Fruit fly (Drosophila melanogaster) whole organism, embryonic: Measurements from ENCODE around the gene RanGAP.
A peak's percentile ranks its signal among the peaks of the same experiment; 100 is the strongest.

Source experiments
- Aef1 ChIP-seq: fragments of 200-800 bp; sonication (Bioruptor generic); IDR thresholded peaks from 3 replicates; pipeline ENCODE4 v1.3.6; 2022; ENCODE audit warnings: missing biosample characterization, missing genetic modification characterization
- Asciz ChIP-seq: fragments of 200-800 bp; sonication (Bioruptor generic); optimal IDR thresholded peaks from 2 replicates; lab custom pipeline; 2017; ENCODE audit warnings: missing biosample characterization, mild to moderate bottlenecking, missing genetic modification characterization, missing genetic modification reagents
- Atf-2 ChIP-seq: fragments of 200-800 bp; sonication (Bioruptor generic); optimal IDR thresholded peaks from 2 replicates; lab custom pipeline; 2016; ENCODE audit warnings: missing biosample characterization, missing genetic modification characterization
- Awh ChIP-seq: fragments of 200-800 bp; sonication (Bioruptor generic); IDR thresholded peaks from 2 replicates; pipeline ENCODE4, ENCODE4 v1.3.6; 2022; ENCODE audit warnings: missing biosample characterization, missing genetic modification characterization
- BtbVII ChIP-seq: fragments of 200-800 bp; sonication (Bioruptor generic); optimal IDR thresholded peaks from 3 replicates; lab custom pipeline; 2017; ENCODE audit warnings: missing biosample characterization, mild to moderate bottlenecking, missing genetic modification characterization
- CG10274 ChIP-seq: fragments of 200-800 bp; sonication (Bioruptor generic); optimal IDR thresholded peaks from 3 replicates; lab custom pipeline; 2017; ENCODE audit warnings: missing biosample characterization, mild to moderate bottlenecking, missing genetic modification characterization
- CG11696 ChIP-seq: fragments of 200-800 bp; sonication (Bioruptor generic); IDR thresholded peaks from 2 replicates; pipeline ENCODE4 v1.3.6; 2022; ENCODE audit warnings: missing biosample characterization, missing genetic modification characterization
- CG12104 ChIP-seq: fragments of 200-800 bp; sonication (Bioruptor generic); optimal IDR thresholded peaks from 3 replicates; lab custom pipeline; 2016; ENCODE audit warnings: missing biosample characterization, missing genetic modification characterization
- CG12744 ChIP-seq: fragments of 200-800 bp; sonication (Bioruptor generic); optimal IDR thresholded peaks from 2 replicates; lab custom pipeline; 2016; ENCODE audit warnings: missing biosample characterization, missing genetic modification characterization
- CG13624 ChIP-seq: fragments of 200-800 bp; sonication (Bioruptor generic); optimal IDR thresholded peaks from 2 replicates; lab custom pipeline; 2016; ENCODE audit warnings: missing biosample characterization, missing genetic modification characterization
- CG15011 ChIP-seq: fragments of 200-800 bp; sonication (Bioruptor generic); optimal IDR thresholded peaks from 3 replicates; lab custom pipeline; 2018; ENCODE audit warnings: missing biosample characterization, mild to moderate bottlenecking, missing genetic modification characterization
- CG17385 ChIP-seq: fragments of 200-800 bp; sonication (Bioruptor generic); optimal IDR thresholded peaks from 3 replicates; lab custom pipeline; 2018; ENCODE audit warnings: missing biosample characterization, mild to moderate bottlenecking, missing genetic modification characterization
- CG17829 ChIP-seq: fragments of 200-800 bp; optimal IDR thresholded peaks from 2 replicates; lab custom pipeline; 2019; ENCODE audit warnings: missing biosample characterization, mild to moderate bottlenecking, missing genetic modification characterization, moderate library complexity
- CG18011 ChIP-seq: fragments of 200-800 bp; sonication (Bioruptor generic); optimal IDR thresholded peaks from 2 replicates; lab custom pipeline; 2017; ENCODE audit warnings: missing biosample characterization, missing genetic modification characterization, mild to moderate bottlenecking, moderate library complexity, missing genotype
- CG2129 ChIP-seq: fragments of 200-800 bp; sonication (Bioruptor generic); IDR thresholded peaks from 2 replicates; pipeline ENCODE4 v1.3.6; 2022; ENCODE audit warnings: missing biosample characterization, missing genetic modification characterization; ENCODE audit not compliant: partially characterized antibody
- CG31224 ChIP-seq: fragments of 200-800 bp; sonication (Bioruptor generic); IDR thresholded peaks from 2 replicates; pipeline ENCODE4 v1.3.6; 2022; ENCODE audit warnings: missing biosample characterization, missing genetic modification characterization
- CG31388 ChIP-seq: fragments of 200-800 bp; sonication (Bioruptor generic); optimal IDR thresholded peaks from 2 replicates; lab custom pipeline; 2016; ENCODE audit warnings: missing biosample characterization, missing genetic modification characterization
- CG3281 ChIP-seq: fragments of 200-800 bp; sonication (Bioruptor generic); optimal IDR thresholded peaks from 3 replicates; lab custom pipeline; 2017; ENCODE audit warnings: missing biosample characterization, mild to moderate bottlenecking, missing genetic modification characterization
- CG3847 ChIP-seq: fragments of 200-800 bp; sonication (Bioruptor generic); IDR thresholded peaks from 2 replicates; pipeline ENCODE4 v1.3.6; 2022; ENCODE audit warnings: missing biosample characterization, missing genetic modification characterization
- CG4730 ChIP-seq: fragments of 200-800 bp; sonication (Bioruptor generic); IDR thresholded peaks from 2 replicates; pipeline ENCODE4 v1.3.6; 2022; ENCODE audit warnings: missing biosample characterization, missing genetic modification characterization
- CG7556 ChIP-seq: fragments of 200-800 bp; sonication (Bioruptor generic); optimal IDR thresholded peaks from 2 replicates; lab custom pipeline; 2017; ENCODE audit warnings: missing biosample characterization, mild to moderate bottlenecking, missing genetic modification characterization
- CG8290 ChIP-seq, 3 experiments: fragments of 200-800 bp; sonication (Bioruptor generic); optimal IDR thresholded peaks; 2 replicates each; lab custom pipeline; 2016 to 2019; ENCODE audit warnings: missing biosample characterization in 3 of 3, missing genetic modification characterization in 3 of 3, mild to moderate bottlenecking in 2 of 3, moderate library complexity in 1 of 3
- CG8359 ChIP-seq: fragments of 200-800 bp; sonication (Bioruptor generic); optimal IDR thresholded peaks from 2 replicates; lab custom pipeline; 2017; ENCODE audit warnings: missing biosample characterization, mild to moderate bottlenecking, missing genetic modification characterization, borderline replicate concordance
- CG9817 ChIP-seq: fragments of 200-800 bp; sonication (Bioruptor generic); optimal IDR thresholded peaks from 2 replicates; lab custom pipeline; 2018; ENCODE audit warnings: missing biosample characterization, mild to moderate bottlenecking, missing genetic modification characterization, moderate library complexity
- Dek ChIP-seq: fragments of 200-800 bp; sonication (Bioruptor generic); optimal IDR thresholded peaks from 3 replicates; lab custom pipeline; 2019; ENCODE audit warnings: missing biosample characterization, mild to moderate bottlenecking, missing genetic modification characterization, moderate library complexity
- ERR ChIP-seq: fragments of 200-800 bp; sonication (Bioruptor generic); optimal IDR thresholded peaks from 2 replicates; lab custom pipeline; 2016; ENCODE audit warnings: missing biosample characterization, missing genetic modification characterization
- Ets65A ChIP-seq: fragments of 200-800 bp; sonication (Bioruptor generic); peaks from one replicate; lab custom pipeline; 2016; ENCODE audit warnings: missing biosample characterization, missing genetic modification characterization
- HLH4C ChIP-seq: fragments of 200-800 bp; sonication (Bioruptor generic); IDR thresholded peaks from 3 replicates; pipeline ENCODE4 v1.3.6; 2022; ENCODE audit warnings: missing biosample characterization, missing genetic modification characterization; ENCODE audit not compliant: partially characterized antibody
- HmgZ ChIP-seq: fragments of 200-800 bp; sonication (Bioruptor generic); optimal IDR thresholded peaks from 2 replicates; lab custom pipeline; 2018; ENCODE audit warnings: missing biosample characterization, mild to moderate bottlenecking, missing genetic modification characterization
- Hr39 ChIP-seq: fragments of >200 bp; optimal IDR thresholded peaks from 2 replicates; lab custom pipeline; 2017
- Hr51 ChIP-seq, 2 experiments: fragments of 200-800 bp; sonication (Bioruptor generic); optimal IDR thresholded peaks; 2 replicates in 1 of 2; 3 replicates in 1 of 2; lab custom pipeline; 2016 to 2018; ENCODE audit warnings: missing biosample characterization in 2 of 2, missing genetic modification characterization in 2 of 2, mild to moderate bottlenecking in 1 of 2, moderate library complexity in 1 of 2
- Lhr ChIP-seq: fragments of 200-800 bp; sonication (Bioruptor generic); optimal IDR thresholded peaks from 3 replicates; lab custom pipeline; 2017; ENCODE audit warnings: mild to moderate bottlenecking, missing biosample characterization, missing genetic modification reagents, missing genetic modification characterization
- NK7.1 ChIP-seq: fragments of 200-800 bp; sonication (Bioruptor generic); optimal IDR thresholded peaks from 3 replicates; lab custom pipeline; 2016; ENCODE audit warnings: missing biosample characterization, missing genetic modification characterization
- Nf-YA ChIP-seq: fragments of 200-800 bp; sonication (Bioruptor generic); IDR thresholded peaks from 2 replicates; pipeline ENCODE4 v1.3.6; 2022; ENCODE audit warnings: missing biosample characterization, missing genetic modification characterization
- Nf-YB ChIP-seq: fragments of 200-800 bp; sonication (Bioruptor generic); optimal IDR thresholded peaks from 3 replicates; lab custom pipeline; 2019; ENCODE audit warnings: missing biosample characterization, mild to moderate bottlenecking, missing genetic modification characterization, moderate library complexity
- Sin3A ChIP-seq: fragments of >200 bp; optimal IDR thresholded peaks from 2 replicates; lab custom pipeline; 2018
- Spps ChIP-seq: fragments of 200-800 bp; sonication (Bioruptor generic); optimal IDR thresholded peaks from 2 replicates; lab custom pipeline; 2018; ENCODE audit warnings: missing biosample characterization, mild to moderate bottlenecking, missing genetic modification characterization
- TFAM ChIP-seq: fragments of 200-800 bp; sonication (Bioruptor generic); optimal IDR thresholded peaks from 2 replicates; lab custom pipeline; 2017; ENCODE audit warnings: missing biosample characterization, missing genetic modification characterization, inconsistent platforms
- Tbp ChIP-seq: fragments of >200 bp; optimal IDR thresholded peaks from 2 replicates; lab custom pipeline; 2018; ENCODE audit warnings: missing biosample characterization, missing genetic modification characterization
- cas ChIP-seq: fragments of 200-800 bp; sonication (Bioruptor generic); IDR thresholded peaks from 2 replicates; pipeline ENCODE4 v1.3.6; 2022; ENCODE audit warnings: missing biosample characterization, missing genetic modification characterization
- chn ChIP-seq: fragments of 200-800 bp; sonication (Bioruptor generic); optimal IDR thresholded peaks from 2 replicates; lab custom pipeline; 2016; ENCODE audit warnings: missing biosample characterization, missing genetic modification characterization
- ci ChIP-seq: fragments of 200-800 bp; sonication (Bioruptor generic); IDR thresholded peaks from 3 replicates; pipeline ENCODE4 v1.3.6; 2022; ENCODE audit warnings: missing biosample characterization, missing genetic modification characterization
- fru ChIP-seq: fragments of >200 bp; optimal IDR thresholded peaks from 2 replicates; lab custom pipeline; 2017
- ftz-f1 ChIP-seq: fragments of 200-800 bp; sonication (Bioruptor generic); optimal IDR thresholded peaks from 2 replicates; lab custom pipeline; 2016; ENCODE audit warnings: missing biosample characterization, missing genetic modification characterization
- her ChIP-seq: fragments of 200-800 bp; sonication (Bioruptor generic); optimal IDR thresholded peaks from 2 replicates; lab custom pipeline; 2016; ENCODE audit warnings: missing biosample characterization, missing genetic modification characterization
- kah ChIP-seq: fragments of 200-800 bp; sonication (Bioruptor generic); optimal IDR thresholded peaks from 2 replicates; lab custom pipeline; 2018; ENCODE audit warnings: missing biosample characterization, mild to moderate bottlenecking, missing genetic modification characterization
- knrl ChIP-seq: fragments of 200-800 bp; sonication (Bioruptor generic); IDR thresholded peaks from 3 replicates; pipeline ENCODE4 v1.3.6; 2022; ENCODE audit warnings: missing biosample characterization, missing genetic modification characterization; ENCODE audit not compliant: partially characterized antibody
- oc ChIP-seq: fragments of 200-800 bp; sonication (Bioruptor generic); optimal IDR thresholded peaks from 2 replicates; lab custom pipeline; 2018; ENCODE audit warnings: missing biosample characterization, mild to moderate bottlenecking, missing genetic modification characterization, moderate library complexity
- psq ChIP-seq: fragments of 200-800 bp; sonication (Bioruptor generic); optimal IDR thresholded peaks from 2 replicates; lab custom pipeline; 2017; ENCODE audit warnings: missing biosample characterization, missing genetic modification characterization
- sd ChIP-seq: fragments of 200-800 bp; sonication (Bioruptor generic); optimal IDR thresholded peaks from 3 replicates; lab custom pipeline; 2018; ENCODE audit warnings: missing biosample characterization, mild to moderate bottlenecking, missing genetic modification characterization, moderate library complexity
- slbo ChIP-seq: fragments of 200-800 bp; sonication (Bioruptor generic); IDR thresholded peaks from 2 replicates; pipeline ENCODE4 v1.3.6; 2022; ENCODE audit warnings: missing biosample characterization, missing genetic modification characterization
- tgo ChIP-seq: fragments of 200-800 bp; sonication (Bioruptor generic); IDR thresholded peaks from 3 replicates; pipeline ENCODE4 v1.3.6; 2022; ENCODE audit warnings: missing biosample characterization, missing genetic modification characterization

The RanGAP gene

dm6 chr2L:19434260-19434659 is 7.5 kb upstream of the RanGAP start (continued):
- TF ChIP-seq BtbVII (GFP tag; lab: Kevin White, UChicago) = peak; percentile 79
- peak; percentile 55 for TF ChIP-seq CG17385
- peak; percentile 55 for TF ChIP-seq sd (tag; lab: Kevin White, UChicago)
- TF ChIP-seq Awh (GFP tag; lab: Robert Waterston, UW) = peak; percentile 36; the same call in 1 of the 2 replicates
- TF ChIP-seq CG31388 = no peak
- no peak for TF ChIP-seq Tbp (GFP tag; lab: Kevin White, UChicago)
- no peak for TF ChIP-seq oc (tag; lab: Kevin White, UChicago)
- TF ChIP-seq ftz-f1 = no peak
- no peak for TF ChIP-seq chn
- no peak for TF ChIP-seq CG31224 (GFP tag; lab: Robert Waterston, UW)
- peak; percentile 52 for TF ChIP-seq CG3281 (GFP tag; lab: Kevin White, UChicago)
- no peak for TF ChIP-seq Hr39 (lab: Kevin White, UChicago)
- no peak for TF ChIP-seq CG18011 (GFP tag; lab: Kevin White, UChicago)
- no peak for TF ChIP-seq CG3847
- TF ChIP-seq CG9817 (tag; lab: Kevin White, UChicago) = no peak
- TF ChIP-seq Ets65A (GFP tag; lab: Kevin White, UChicago) = no peak
- TF ChIP-seq her (GFP tag; lab: Kevin White, UChicago) = no peak
- TF ChIP-seq Dek (tag; lab: Kevin White, UChicago) = no peak
- TF ChIP-seq HmgZ (tag; lab: Kevin White, UChicago) = peak; percentile 2
- TF ChIP-seq NK7.1 = no peak
- TF ChIP-seq CG2129 (GFP tag; lab: Robert Waterston, UW) = no peak
- TF ChIP-seq kah (GFP tag; lab: Kevin White, UChicago) = peak; percentile 55
- TF ChIP-seq Nf-YB (GFP tag; lab: Kevin White, UChicago) = peak; percentile 57
- TF ChIP-seq ci (GFP tag; lab: Robert Waterston, UW) = peak; percentile 56; the same call in 1 of the 3 replicates
- no peak for TF ChIP-seq Atf-2
- peak; percentile 51 for TF ChIP-seq CG15011 (GFP tag; lab: Kevin White, UChicago)
- TF ChIP-seq psq (GFP tag; lab: Kevin White, UChicago) = no peak
- no peak for TF ChIP-seq Aef1
- TF ChIP-seq CG8359 (GFP tag; lab: Kevin White, UChicago) = peak; percentile 75
- no peak for TF ChIP-seq cas (GFP tag; lab: Robert Waterston, UW)
- TF ChIP-seq CG10274 = no peak
- peak; percentile 88 for TF ChIP-seq Asciz (GFP tag; lab: Kevin White, UChicago)
- no peak for TF ChIP-seq CG4730
- TF ChIP-seq CG8290 (GFP tag; optimal IDR thresholded peaks at IDR 0.05; lab: Kevin White, UChicago) = no peak
- TF ChIP-seq CG8290 (tag; optimal IDR thresholded peaks at IDR 0.05; lab: Kevin White, UChicago) = peak; percentile 61 to 63
- TF ChIP-seq Spps (tag; lab: Kevin White, UChicago) = peak; percentile 70
- no peak for TF ChIP-seq tgo (GFP tag; lab: Robert Waterston, UW)
- no peak for TF ChIP-seq HLH4C
- TF ChIP-seq Hr51 (GFP tag; optimal IDR thresholded peaks at IDR 0.05; lab: Kevin White, UChicago) = no peak
- no peak for TF ChIP-seq slbo
- TF ChIP-seq CG12744 (GFP tag; lab: Kevin White, UChicago) = no peak
- peak; percentile 38 for TF ChIP-seq CG7556
- TF ChIP-seq Sin3A (lab: Kevin White, UChicago) = no peak
- no peak for TF ChIP-seq knrl
- TF ChIP-seq TFAM (GFP tag; lab: Kevin White, UChicago) = peak; percentile 10
- TF ChIP-seq CG17829 (tag; lab: Kevin White, UChicago) = peak; percentile 64
- TF ChIP-seq Nf-YA = no peak
- TF ChIP-seq CG12104 = peak; percentile 16
- peak; percentile 33 for TF ChIP-seq Lhr (GFP tag; lab: Kevin White, UChicago)
- no peak for TF ChIP-seq CG13624 (GFP tag; lab: Kevin White, UChicago)
- TF ChIP-seq ERR (GFP tag; lab: Kevin White, UChicago) = no peak
- TF ChIP-seq fru = no peak
- no peak for TF ChIP-seq CG11696
